Fruit fly (Drosophila melanogaster): ENCODE data around the gene CG10559.

The CG10559 gene

dm6 chr3R:25287128-25287527, 28.8 kb downstream of the CG10559 start, which contains the start of gene CG13658:
Gene CG13658, plus strand, starts transcription at chr3R:25287474.
- TF ChIP-seq CG8301 (tag; optimal IDR thresholded peaks at IDR 0.05) (no peak), Pif1A (GFP tag; optimal IDR thresholded peaks at IDR 0.05) (no peak), CG10348 (GFP tag; IDR thresholded peaks at IDR 0.05) (no peak), CG32121 (GFP tag; IDR thresholded peaks at IDR 0.05) (no peak), CG14655 (GFP tag; optimal IDR thresholded peaks at IDR 0.05) (no peak), CG17806 (tag; optimal IDR thresholded peaks at IDR 0.05) (no peak), gl (tag; optimal IDR thresholded peaks at IDR 0.05) (no peak), CG12605 (GFP tag; IDR thresholded peaks at IDR 0.05) (no peak), CG9948 (tag; optimal IDR thresholded peaks at IDR 0.05) (no peak)

- TF ChIP-seq fd96Ca (GFP tag; IDR thresholded peaks at IDR 0.05): no peak
- no peak for TF ChIP-seq rn (GFP tag; IDR thresholded peaks at IDR 0.05)
- TF ChIP-seq CG8159 (tag; optimal IDR thresholded peaks at IDR 0.05): no peak
Observed at dm6 chr3R:25285173-25285572, 30.7 kb downstream of the CG10559 start, which contains the start of gene CG31104. Gene CG31104, plus strand, starts transcription at chr3R:25285473.

dm6 chr3R:25283209-25283670, 32.7 kb downstream of the CG10559 start, which contains the start of gene CG31300:
Gene CG31300, plus strand, starts transcription at chr3R:25283620.
- TF ChIP-seq CG10348 (GFP tag; IDR thresholded peaks at IDR 0.05): no peak
- no peak for TF ChIP-seq CG17806 (tag; optimal IDR thresholded peaks at IDR 0.05)
- no peak for TF ChIP-seq CG14655 (GFP tag; optimal IDR thresholded peaks at IDR 0.05)
- TF ChIP-seq CG8301 (tag; optimal IDR thresholded peaks at IDR 0.05): no peak
- no peak for TF ChIP-seq CG12605 (GFP tag; IDR thresholded peaks at IDR 0.05)
- no peak for TF ChIP-seq Ets98B (GFP tag; IDR thresholded peaks at IDR 0.05)
- TF ChIP-seq Snoo (tag; optimal IDR thresholded peaks at IDR 0.05): no peak
- TF ChIP-seq rn (GFP tag; IDR thresholded peaks at IDR 0.05): no peak

- no peak for TF ChIP-seq CG12605 (GFP tag; IDR thresholded peaks at IDR 0.05)
- no peak for TF ChIP-seq CG9948 (tag; optimal IDR thresholded peaks at IDR 0.05)
- no peak for TF ChIP-seq Pif1A (GFP tag; optimal IDR thresholded peaks at IDR 0.05)
- no peak for TF ChIP-seq CG17806 (tag; optimal IDR thresholded peaks at IDR 0.05)
Observed at dm6 chr3R:25281165-25281564, 34.8 kb downstream of the CG10559 start, which contains the start of gene CG11892. Gene CG11892, plus strand, starts transcription at chr3R:25281548.

- TF ChIP-seq CG9948 (tag; optimal IDR thresholded peaks at IDR 0.05): no peak
- TF ChIP-seq Pif1A (GFP tag; optimal IDR thresholded peaks at IDR 0.05): peak; percentile 6
Observed at dm6 chr3R:25279796-25280350, 36.0 kb downstream of the CG10559 start, which contains the start of gene CG10514. Gene CG10514, minus strand, starts transcription at chr3R:25279846.

- no peak for TF ChIP-seq Ets98B (GFP tag; IDR thresholded peaks at IDR 0.05)
- TF ChIP-seq CG13204 (GFP tag; optimal IDR thresholded peaks at IDR 0.05): no peak
- TF ChIP-seq CG14655 (GFP tag; optimal IDR thresholded peaks at IDR 0.05): no peak
- no peak for TF ChIP-seq CG8301 (tag; optimal IDR thresholded peaks at IDR 0.05)
- no peak for TF ChIP-seq CG8159 (tag; optimal IDR thresholded peaks at IDR 0.05)
- no peak for TF ChIP-seq Snoo (tag; optimal IDR thresholded peaks at IDR 0.05)
- no peak for TF ChIP-seq CG4496 (GFP tag; IDR thresholded peaks at IDR 0.05)
- no peak for TF ChIP-seq D1 (tag; optimal IDR thresholded peaks at IDR 0.05)
- TF ChIP-seq fd96Ca (GFP tag; IDR thresholded peaks at IDR 0.05): no peak
- TF ChIP-seq CG17806 (tag; optimal IDR thresholded peaks at IDR 0.05): no peak
- TF ChIP-seq CG15710 (tag; optimal IDR thresholded peaks at IDR 0.05): no peak
- no peak for TF ChIP-seq gl (tag; optimal IDR thresholded peaks at IDR 0.05)
- TF ChIP-seq CG9948 (tag; optimal IDR thresholded peaks at IDR 0.05): no peak
- TF ChIP-seq rn (GFP tag; IDR thresholded peaks at IDR 0.05): no peak
- TF ChIP-seq EcR (GFP tag; optimal IDR thresholded peaks at IDR 0.05): no peak
- no peak for TF ChIP-seq CG10348 (GFP tag; IDR thresholded peaks at IDR 0.05)
- no peak for TF ChIP-seq Pif1B (GFP tag; optimal IDR thresholded peaks at IDR 0.05)
- TF ChIP-seq CG32121 (GFP tag; IDR thresholded peaks at IDR 0.05): no peak
- TF ChIP-seq CG12605 (GFP tag; IDR thresholded peaks at IDR 0.05): no peak
Observed at dm6 chr3R:25277112-25277511, 38.8 kb downstream of the CG10559 start, which contains the start of gene CG10513. Gene CG10513, minus strand, starts transcription at chr3R:25277212.

- TF ChIP-seq fd96Ca (GFP tag; IDR thresholded peaks at IDR 0.05) (no peak), CG32121 (GFP tag; IDR thresholded peaks at IDR 0.05) (no peak), CG10348 (GFP tag; IDR thresholded peaks at IDR 0.05) (no peak), CG8301 (tag; optimal IDR thresholded peaks at IDR 0.05) (no peak), rn (GFP tag; IDR thresholded peaks at IDR 0.05) (no peak), CG9948 (tag; optimal IDR thresholded peaks at IDR 0.05) (no peak), EcR (GFP tag; optimal IDR thresholded peaks at IDR 0.05) (no peak), CG34367 (tag; optimal IDR thresholded peaks at IDR 0.05) (no peak)
Observed at dm6 chr3R:25275276-25275675, 40.6 kb downstream of the CG10559 start.

Measured in whole organism, pupa.